Fruit fly (Drosophila melanogaster): Measurements from ENCODE around the gene Epg5.

The Epg5 gene

DNA sequence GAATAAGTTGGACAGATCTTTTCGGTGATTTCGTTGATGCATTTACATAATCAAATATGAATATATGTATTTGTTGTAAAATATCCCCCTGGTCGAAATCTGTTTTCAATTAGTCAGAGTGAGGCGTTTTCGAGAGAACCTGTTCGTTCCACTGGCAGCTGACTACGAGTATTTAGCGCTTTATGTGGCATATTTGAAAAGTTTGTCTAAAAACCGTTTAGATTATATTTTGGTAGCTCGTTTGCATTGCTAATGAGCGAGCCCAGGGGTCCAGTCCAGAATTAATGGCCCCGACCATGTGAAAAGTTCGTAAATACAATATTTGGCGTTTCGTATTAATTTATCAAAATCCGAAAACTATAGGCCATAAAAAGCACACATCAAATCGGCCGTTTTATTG lies 35.4 kb upstream of the Epg5 start:
- no peak for TF ChIP-seq psq (GFP tag; optimal IDR thresholded peaks at IDR 0.05)
- TF ChIP-seq sage (GFP tag; optimal IDR thresholded peaks at IDR 0.05), result no peak
- no peak for TF ChIP-seq Myc (optimal IDR thresholded peaks at IDR 0.05)
- no peak for TF ChIP-seq Dfd (GFP tag; optimal IDR thresholded peaks at IDR 0.05)
- no peak for TF ChIP-seq CG9705 (GFP tag; optimal IDR thresholded peaks at IDR 0.05)
- no peak for TF ChIP-seq CG32264 (GFP tag; optimal IDR thresholded peaks at IDR 0.05)
- TF ChIP-seq Sp1 (GFP tag; optimal IDR thresholded peaks at IDR 0.05), result no peak
- no peak for TF ChIP-seq usp (GFP tag; optimal IDR thresholded peaks at IDR 0.05)
- TF ChIP-seq tai (GFP tag; optimal IDR thresholded peaks at IDR 0.05), result no peak
- no peak for TF ChIP-seq Jra (GFP tag; optimal IDR thresholded peaks at IDR 0.05)

DNA sequence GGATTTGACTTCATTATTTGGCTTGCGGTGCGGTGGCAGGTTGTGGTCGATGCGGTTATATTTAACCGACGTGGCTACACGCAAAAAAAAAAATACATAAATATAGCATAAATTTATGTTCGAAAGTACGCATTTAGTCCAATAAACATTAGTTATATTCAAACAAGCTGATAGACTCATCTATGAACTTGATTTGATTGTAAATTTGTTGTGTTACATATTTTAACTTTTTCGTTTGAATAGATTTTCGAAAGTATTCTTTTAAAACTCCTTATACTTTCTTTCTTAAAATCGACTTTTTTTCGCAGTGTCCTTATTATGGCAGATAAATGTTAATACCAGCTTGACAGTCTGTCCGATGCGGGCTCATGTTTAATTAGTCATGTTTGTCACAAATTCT lies 31.9 kb upstream of the Epg5 start:
- TF ChIP-seq Mio (GFP tag; optimal IDR thresholded peaks at IDR 0.05) (no peak), CG32264 (GFP tag; optimal IDR thresholded peaks at IDR 0.05) (no peak), pan (optimal IDR thresholded peaks at IDR 0.05) (no peak), GATAd (GFP tag; optimal IDR thresholded peaks at IDR 0.05) (no peak), dsf (GFP tag; optimal IDR thresholded peaks at IDR 0.05; ENCODE audit: borderline replicate concordance) (no peak), Dfd (GFP tag; optimal IDR thresholded peaks at IDR 0.05) (no peak), h (GFP tag; optimal IDR thresholded peaks at IDR 0.05) (no peak), tai (GFP tag; optimal IDR thresholded peaks at IDR 0.05) (no peak), sv (GFP tag; optimal IDR thresholded peaks at IDR 0.05) (no peak), sage (GFP tag; optimal IDR thresholded peaks at IDR 0.05) (no peak), Abd-B (GFP tag; optimal IDR thresholded peaks at IDR 0.05) (no peak)

DNA sequence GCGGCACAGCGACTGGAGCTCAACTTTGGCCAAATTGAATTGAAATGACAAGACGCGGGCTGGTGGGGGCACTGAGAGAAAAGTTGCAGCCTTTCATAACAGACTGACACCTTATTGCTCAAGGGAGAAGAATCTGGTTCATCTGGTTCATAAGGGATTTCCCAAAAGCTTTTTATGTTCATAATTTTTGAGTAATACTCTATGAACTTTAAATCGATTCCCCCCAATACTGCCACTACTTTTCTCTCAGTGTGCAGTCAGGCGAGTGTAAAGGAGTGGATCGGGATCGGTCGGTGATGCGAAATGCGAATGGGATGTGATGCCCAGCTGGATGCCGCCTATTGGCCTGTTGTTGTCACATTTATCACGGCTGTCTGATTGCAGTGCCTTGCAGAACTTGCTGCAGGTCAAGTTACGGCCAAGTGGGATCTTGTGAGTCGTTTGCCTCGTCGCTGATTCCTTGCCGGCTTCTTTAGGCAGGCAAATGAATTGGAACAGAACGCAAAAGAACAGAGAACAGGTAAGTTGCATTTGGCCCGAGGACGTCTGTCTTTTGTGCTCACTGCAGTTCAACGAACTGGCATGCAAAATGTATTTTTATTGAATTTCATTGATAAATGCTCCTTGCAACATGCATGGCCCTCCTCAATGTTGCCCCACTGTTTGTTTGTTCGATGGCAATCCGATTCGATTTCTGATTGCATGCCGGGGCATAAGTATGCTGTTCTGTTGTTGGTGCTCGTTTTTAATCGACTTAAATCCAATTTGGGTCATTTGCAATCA lies 29.9 kb upstream of the Epg5 start:
- TF ChIP-seq N (GFP tag; optimal IDR thresholded peaks at IDR 0.05), result no peak
- no peak for TF ChIP-seq sv (GFP tag; optimal IDR thresholded peaks at IDR 0.05)
- TF ChIP-seq Hnf4 (GFP tag; optimal IDR thresholded peaks at IDR 0.05), result peak; percentile 91
- no peak for TF ChIP-seq dsf (GFP tag; optimal IDR thresholded peaks at IDR 0.05; ENCODE audit: borderline replicate concordance)
- TF ChIP-seq Rel (GFP tag; optimal IDR thresholded peaks at IDR 0.05), result peak; percentile 6
- peak; percentile 21 for TF ChIP-seq Rel (tag; optimal IDR thresholded peaks at IDR 0.05)
- no peak for TF ChIP-seq usp (GFP tag; optimal IDR thresholded peaks at IDR 0.05)
- TF ChIP-seq br (GFP tag; optimal IDR thresholded peaks at IDR 0.05), result peak; percentile 90
- no peak for TF ChIP-seq GATAd (GFP tag; optimal IDR thresholded peaks at IDR 0.05)
- TF ChIP-seq tai (GFP tag; optimal IDR thresholded peaks at IDR 0.05), result peak; percentile 81
- TF ChIP-seq CrebA (GFP tag; optimal IDR thresholded peaks at IDR 0.05; ENCODE audit: borderline replicate concordance), result no peak
- peak; percentile 78 for TF ChIP-seq woc (GFP tag; optimal IDR thresholded peaks at IDR 0.05)
- TF ChIP-seq Hr78 (GFP tag; optimal IDR thresholded peaks at IDR 0.05), result no peak
- peak; percentile 45 for TF ChIP-seq CG9705 (GFP tag; optimal IDR thresholded peaks at IDR 0.05)
- no peak for TF ChIP-seq Vsx2 (GFP tag; optimal IDR thresholded peaks at IDR 0.05; ENCODE audit: partially characterized antibody)
- TF ChIP-seq OdsH (GFP tag; optimal IDR thresholded peaks at IDR 0.05), result peak; percentile 89
- peak; percentile 91 for TF ChIP-seq fru (GFP tag; optimal IDR thresholded peaks at IDR 0.05)
- TF ChIP-seq foxo (GFP tag; optimal IDR thresholded peaks at IDR 0.05), result peak in 1 of 2 experiments; percentile 86
- TF ChIP-seq jim (GFP tag; optimal IDR thresholded peaks at IDR 0.05), result no peak
- TF ChIP-seq Hr83 (GFP tag; optimal IDR thresholded peaks at IDR 0.05; ENCODE audit: poor library complexity, severe bottlenecking), result no peak
- peak; percentile 81 for TF ChIP-seq Sp1 (GFP tag; optimal IDR thresholded peaks at IDR 0.05)
- TF ChIP-seq dl (GFP tag; optimal IDR thresholded peaks at IDR 0.05; ENCODE audit: insufficient read depth in 1 of 2, partially characterized antibody in 2 of 2), result no peak
- peak; percentile 84 for TF ChIP-seq psq (GFP tag; optimal IDR thresholded peaks at IDR 0.05)
- TF ChIP-seq Dif (GFP tag; optimal IDR thresholded peaks at IDR 0.05; ENCODE audit: partially characterized antibody), result no peak
- peak; percentile 61 for TF ChIP-seq brk (GFP tag; optimal IDR thresholded peaks at IDR 0.05)
- TF ChIP-seq HLH106 (tag; optimal IDR thresholded peaks at IDR 0.05), result peak; percentile 82
- no peak for TF ChIP-seq lola (GFP tag; optimal IDR thresholded peaks at IDR 0.05)
- peak; percentile 93 for TF ChIP-seq ey (GFP tag; optimal IDR thresholded peaks at IDR 0.05)
- TF ChIP-seq Jra (GFP tag; optimal IDR thresholded peaks at IDR 0.05), result peak; percentile 82
- no peak for TF ChIP-seq CG32264 (GFP tag; optimal IDR thresholded peaks at IDR 0.05)
- TF ChIP-seq Abd-B (GFP tag; optimal IDR thresholded peaks at IDR 0.05), result no peak
- peak; percentile 85 for TF ChIP-seq h (GFP tag; optimal IDR thresholded peaks at IDR 0.05)
- peak; percentile 71 for TF ChIP-seq dmrt93B (GFP tag; optimal IDR thresholded peaks at IDR 0.05)
- no peak for TF ChIP-seq Mio (GFP tag; optimal IDR thresholded peaks at IDR 0.05)
- TF ChIP-seq Myc (optimal IDR thresholded peaks at IDR 0.05), result no peak
- no peak for TF ChIP-seq Dfd (GFP tag; optimal IDR thresholded peaks at IDR 0.05)
- TF ChIP-seq sage (GFP tag; optimal IDR thresholded peaks at IDR 0.05), result peak; percentile 63
- peak; percentile 86 for TF ChIP-seq rgr (GFP tag; optimal IDR thresholded peaks at IDR 0.05)
- TF ChIP-seq pan (optimal IDR thresholded peaks at IDR 0.05), result no peak

All from whole organism, wandering third instar larva.